Fruit fly (Drosophila melanogaster): Measurements from ENCODE around the gene CG7059.

CG7059 gene

DNA sequence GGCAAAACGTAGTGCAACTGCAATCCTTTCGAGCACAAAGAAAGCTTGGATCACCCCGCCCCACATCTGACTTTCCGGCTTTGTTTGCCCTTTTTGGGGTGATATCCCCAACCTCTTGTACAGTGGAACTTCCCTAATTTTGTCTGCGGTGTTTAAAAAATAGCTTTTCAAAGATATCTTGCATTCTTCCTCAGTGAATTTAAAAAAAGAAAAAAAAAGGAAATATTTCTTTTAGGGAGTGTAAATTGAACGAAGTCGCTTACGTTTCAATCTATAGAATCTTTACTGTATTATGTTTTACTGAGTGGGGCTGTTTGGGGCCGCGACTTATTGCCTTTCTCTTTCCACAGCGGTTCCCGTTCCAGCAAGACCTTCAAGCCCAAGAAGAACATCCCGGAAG lies 32.0 kb downstream of the CG7059 start (continued):
- TF ChIP-seq lilli (GFP tag; optimal IDR thresholded peaks at IDR 0.05): peak; percentile 64
- 0 out of 2 replicates have a peak, but pooled peaks have one; percentile 48 for TF ChIP-seq CG6272 (GFP tag; IDR thresholded peaks at IDR 0.05)
- no peak for TF ChIP-seq prd (optimal IDR thresholded peaks at IDR 0.05)
- peak; percentile 82 for TF ChIP-seq prd (GFP tag; IDR thresholded peaks at IDR 0.05)
- TF ChIP-seq bab2 (GFP tag; optimal IDR thresholded peaks at IDR 0.05): peak; percentile 50
- peak; percentile 87 for TF ChIP-seq CG11456 (GFP tag; IDR thresholded peaks at IDR 0.05)
- peak; percentile 34 for TF ChIP-seq Bteb2 (GFP tag; optimal IDR thresholded peaks at IDR 0.05)
- TF ChIP-seq bcd (GFP tag; optimal IDR thresholded peaks at IDR 0.05): peak; percentile 31
- peak; percentile 70 for TF ChIP-seq CG18599 (GFP tag; optimal IDR thresholded peaks at IDR 0.05)
- TF ChIP-seq Eip74EF (GFP tag; optimal IDR thresholded peaks at IDR 0.05): peak in 1 of 2 experiments; percentile 40
- no peak for TF ChIP-seq tll (GFP tag; optimal IDR thresholded peaks at IDR 0.05)
- TF ChIP-seq pb (GFP tag; optimal IDR thresholded peaks at IDR 0.05): peak; percentile 42
- TF ChIP-seq Camta (GFP tag; optimal IDR thresholded peaks at IDR 0.05): peak; percentile 69
- TF ChIP-seq hkb (optimal IDR thresholded peaks at IDR 0.05): peak; percentile 43
- TF ChIP-seq hkb (GFP tag; IDR thresholded peaks at IDR 0.05): peak; percentile 86
- no peak for TF ChIP-seq cas (GFP tag; IDR thresholded peaks at IDR 0.05)
- peak; percentile 52 for TF ChIP-seq CG7786 (GFP tag; optimal IDR thresholded peaks at IDR 0.05)
- TF ChIP-seq inv (GFP tag; IDR thresholded peaks at IDR 0.05; ENCODE audit: partially characterized antibody): no peak
- TF ChIP-seq oc (tag; optimal IDR thresholded peaks at IDR 0.05): no peak
- TF ChIP-seq pnt (GFP tag; optimal IDR thresholded peaks at IDR 0.05): no peak
- TF ChIP-seq CG17385 (GFP tag; optimal IDR thresholded peaks at IDR 0.05): peak; percentile 64
- TF ChIP-seq CG1602 (GFP tag; optimal IDR thresholded peaks at IDR 0.05): peak; percentile 14
- TF ChIP-seq H2.0 (GFP tag; IDR thresholded peaks at IDR 0.05): peak; percentile 74
- no peak for TF ChIP-seq hbn (GFP tag; IDR thresholded peaks at IDR 0.05; ENCODE audit: partially characterized antibody)
- TF ChIP-seq CG32772 (GFP tag; IDR thresholded peaks at IDR 0.05): peak; percentile 79
- peak; percentile 59 for TF ChIP-seq CG18262 (tag; optimal IDR thresholded peaks at IDR 0.05)
- TF ChIP-seq Kr (GFP tag; optimal IDR thresholded peaks at IDR 0.05): no peak
- peak; percentile 70; the same call in 1 of the 2 replicates for TF ChIP-seq NFAT (GFP tag; IDR thresholded peaks at IDR 0.05)
- TF ChIP-seq CG10959 (GFP tag; IDR thresholded peaks at IDR 0.05): peak; percentile 30; the same call in 1 of the 2 replicates
- peak; percentile 43 for TF ChIP-seq CG13775 (GFP tag; optimal IDR thresholded peaks at IDR 0.05)
- peak; percentile 68 for TF ChIP-seq CG9215 (GFP tag; IDR thresholded peaks at IDR 0.05)

DNA sequence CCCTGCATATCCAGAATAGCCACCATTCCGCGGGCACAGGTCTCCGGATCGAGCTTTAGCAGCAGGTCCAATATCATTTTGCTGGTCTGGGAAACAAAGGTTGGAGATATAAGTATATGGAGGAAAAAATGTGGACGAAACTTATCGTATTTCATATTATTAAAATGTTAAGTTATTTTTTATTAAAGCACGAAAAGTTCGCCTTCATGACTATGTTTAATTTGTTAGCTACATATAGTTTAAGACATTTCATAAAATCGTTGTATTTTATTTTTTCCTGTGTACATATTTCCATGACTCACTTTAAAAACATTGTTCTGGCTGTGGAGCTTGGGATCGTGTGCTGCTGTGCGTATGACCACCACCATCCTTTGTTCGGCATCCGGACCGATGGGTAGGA lies 34.4 kb downstream of the CG7059 start:
- TF ChIP-seq gem (tag; optimal IDR thresholded peaks at IDR 0.05): peak; percentile 25
- peak; percentile 14 for TF ChIP-seq Xbp1 (GFP tag; optimal IDR thresholded peaks at IDR 0.05)
- TF ChIP-seq row (GFP tag; IDR thresholded peaks at IDR 0.05): peak; percentile 15; the same call in 1 of the 3 replicates
- 0 out of 2 replicates have a peak, but pooled peaks have one; percentile 12 for TF ChIP-seq CG31441 (GFP tag; IDR thresholded peaks at IDR 0.05)
- peak; percentile 8 for TF ChIP-seq lbe (GFP tag; optimal IDR thresholded peaks at IDR 0.05)
- peak; percentile 4 for TF ChIP-seq az2 (GFP tag; optimal IDR thresholded peaks at IDR 0.05)
- TF ChIP-seq dmrt99B (tag; optimal IDR thresholded peaks at IDR 0.05): peak; percentile 6
- no peak for TF ChIP-seq MBD-R2 (GFP tag; IDR thresholded peaks at IDR 0.05)
- TF ChIP-seq sd (tag; optimal IDR thresholded peaks at IDR 0.05): peak; percentile 17
- 0 out of 3 replicates have a peak, but pooled peaks have one; percentile 33 for TF ChIP-seq CG11695 (GFP tag; IDR thresholded peaks at IDR 0.05)
- TF ChIP-seq Drgx (GFP tag; IDR thresholded peaks at IDR 0.05): peak; percentile 45
- no peak for TF ChIP-seq cad (GFP tag; optimal IDR thresholded peaks at IDR 0.05)
- TF ChIP-seq Sox102F (GFP tag; optimal IDR thresholded peaks at IDR 0.05): peak; percentile 34
- TF ChIP-seq Dek (tag; optimal IDR thresholded peaks at IDR 0.05): no peak
- peak; percentile 3 for TF ChIP-seq CG12391 (tag; optimal IDR thresholded peaks at IDR 0.05)
- peak; percentile 20 for TF ChIP-seq CG1603 (tag; optimal IDR thresholded peaks at IDR 0.05)
- TF ChIP-seq sens (GFP tag): peak; percentile 54
- TF ChIP-seq grn (GFP tag; optimal IDR thresholded peaks at IDR 0.05): no peak
- TF ChIP-seq CG2120 (GFP tag; optimal IDR thresholded peaks at IDR 0.05): peak; percentile 18
